Fruit fly (Drosophila melanogaster) whole organism, prepupa: ENCODE results near the gene alrm.

Source experiments
- Blimp-1 ChIP-seq: fragments of 200-800 bp; sonication (Bioruptor generic); optimal IDR thresholded peaks from 3 replicates; lab custom pipeline; 2017; ENCODE audit warnings: missing biosample characterization, missing genetic modification characterization, mild to moderate bottlenecking, moderate library complexity, missing genetic modification reagents
- CG10669 ChIP-seq: fragments of 200-800 bp; sonication (Bioruptor generic); optimal IDR thresholded peaks from 3 replicates; lab custom pipeline; 2018; ENCODE audit warnings: missing biosample characterization, mild to moderate bottlenecking, missing genetic modification characterization, moderate library complexity
- CG6163 ChIP-seq: fragments of 200-800 bp; sonication (Bioruptor generic); IDR thresholded peaks from 3 replicates; pipeline ENCODE4 v1.3.6; 2022; ENCODE audit warnings: missing biosample characterization, missing genetic modification characterization
- CG6808 ChIP-seq: fragments of 200-800 bp; sonication (Bioruptor generic); optimal IDR thresholded peaks from 3 replicates; lab custom pipeline; 2017; ENCODE audit warnings: missing biosample characterization, missing genetic modification characterization, mild to moderate bottlenecking, moderate library complexity, missing genetic modification reagents
- Hr4 ChIP-seq: fragments of 200-800 bp; sonication (Bioruptor generic); optimal IDR thresholded peaks from 3 replicates; lab custom pipeline; 2016; ENCODE audit warnings: missing biosample characterization, missing genetic modification characterization
- Met ChIP-seq: fragments of 200-800 bp; sonication (Bioruptor generic); optimal IDR thresholded peaks from 3 replicates; lab custom pipeline; 2016; ENCODE audit warnings: missing biosample characterization, missing genetic modification characterization
- OdsH ChIP-seq: fragments of 200-800 bp; sonication (Bioruptor generic); optimal IDR thresholded peaks from 3 replicates; lab custom pipeline; 2016; ENCODE audit warnings: missing biosample characterization, missing genetic modification characterization
- Sox102F ChIP-seq: fragments of 200-800 bp; sonication (Bioruptor generic); optimal IDR thresholded peaks from 2 replicates; lab custom pipeline; 2016; ENCODE audit warnings: missing biosample characterization, mild to moderate bottlenecking, missing genetic modification characterization
- Sox14 ChIP-seq: fragments of 200-800 bp; sonication (Bioruptor generic); optimal IDR thresholded peaks from 3 replicates; lab custom pipeline; 2016; ENCODE audit warnings: missing biosample characterization, missing genetic modification characterization
- achi ChIP-seq: fragments of 200-800 bp; sonication (Bioruptor generic); optimal IDR thresholded peaks from 3 replicates; lab custom pipeline; 2016; ENCODE audit warnings: missing biosample characterization, missing genetic modification characterization
- eg ChIP-seq: fragments of 200-800 bp; sonication (Bioruptor generic); IDR thresholded peaks from 3 replicates; pipeline ENCODE4 v1.3.6; 2022; ENCODE audit warnings: missing biosample characterization, missing genetic modification characterization
- fd59A ChIP-seq: fragments of 200-800 bp; sonication (Bioruptor generic); optimal IDR thresholded peaks from 2 replicates; lab custom pipeline; 2017; ENCODE audit warnings: missing biosample characterization, mild to moderate bottlenecking, missing genetic modification characterization, missing genetic modification reagents
- net ChIP-seq: fragments of 200-800 bp; sonication (Bioruptor generic); optimal IDR thresholded peaks from 3 replicates; lab custom pipeline; 2016; ENCODE audit warnings: missing biosample characterization, missing genetic modification characterization
- svp ChIP-seq: fragments of 200-800 bp; sonication (Bioruptor generic); peaks from one replicate; lab custom pipeline; 2016; ENCODE audit warnings: missing biosample characterization, missing genetic modification characterization

- TF ChIP-seq net (GFP tag; lab: Kevin White, UChicago): no peak
- TF ChIP-seq Met (GFP tag; lab: Kevin White, UChicago): no peak
- TF ChIP-seq Blimp-1: no peak
- no peak for TF ChIP-seq Sox102F (GFP tag; lab: Kevin White, UChicago)
- TF ChIP-seq Hr4 (GFP tag; lab: Kevin White, UChicago): no peak
- TF ChIP-seq fd59A (GFP tag; lab: Kevin White, UChicago): no peak
- no peak for TF ChIP-seq achi
- TF ChIP-seq eg: no peak
- TF ChIP-seq CG10669 (GFP tag; lab: Kevin White, UChicago): no peak
- TF ChIP-seq Sox14: no peak
- no peak for TF ChIP-seq CG6808
- TF ChIP-seq CG6163 (GFP tag; lab: Robert Waterston, UW): no peak
- no peak for TF ChIP-seq svp (GFP tag; lab: Kevin White, UChicago)
- no peak for TF ChIP-seq OdsH (GFP tag; lab: Kevin White, UChicago)
Observed at dm6 chr3R:25335065-25335464, 47.5 kb downstream of the alrm start, which contains the start of the genes CG10669 and CG11902.
